Worm (Caenorhabditis elegans) whole organism, early embryonic: Measurements from ENCODE around the gene F13A2.1.

Experiments
- B0310.2 ChIP-seq: sonication (generic microtip); optimal IDR thresholded peaks from 2 replicates; lab custom pipeline; 2016; ENCODE audit warnings: mild to moderate bottlenecking, missing genetic modification characterization, missing compliant biosample characterization
- F13C5.2 ChIP-seq: sonication (generic microtip); optimal IDR thresholded peaks from 2 replicates; lab custom pipeline; 2017; ENCODE audit warnings: mild to moderate bottlenecking, missing genetic modification characterization, inconsistent platforms, missing compliant biosample characterization
- aly-1 ChIP-seq: sonication (generic microtip); optimal IDR thresholded peaks from 2 replicates; lab custom pipeline; 2016; ENCODE audit warnings: missing genetic modification characterization, missing compliant biosample characterization
- ama-1 ChIP-seq: fragments of 150-350 bp; optimal IDR thresholded peaks from 2 replicates; lab custom pipeline; 2014
- ceh-13 ChIP-seq: fragments of 200-800 bp; sonication (Bioruptor generic); optimal IDR thresholded peaks from 2 replicates; lab custom pipeline; 2018; ENCODE audit warnings: mild to moderate bottlenecking, missing genetic modification characterization, missing compliant biosample characterization
- ceh-36 ChIP-seq: sonication (generic microtip); optimal IDR thresholded peaks from 2 replicates; lab custom pipeline; 2016; ENCODE audit warnings: missing genetic modification characterization, inconsistent platforms, missing compliant biosample characterization
- ets-7 ChIP-seq: sonication (generic microtip); optimal IDR thresholded peaks from 2 replicates; lab custom pipeline; 2016; ENCODE audit warnings: missing genotype, missing genetic modification characterization, missing compliant biosample characterization
- flt-1 ChIP-seq: fragments of 200-800 bp; sonication (Bioruptor generic); IDR thresholded peaks from 2 replicates; pipeline ENCODE4 v1.3.6; 2022; ENCODE audit warnings: missing genetic modification characterization, missing compliant biosample characterization
- hmbx-1 ChIP-seq: sonication (generic microtip); optimal IDR thresholded peaks from 2 replicates; lab custom pipeline; 2016; ENCODE audit warnings: mild to moderate bottlenecking, missing genetic modification characterization, missing compliant biosample characterization
- hmg-4 ChIP-seq: fragments of 200-800 bp; sonication (Bioruptor generic); optimal IDR thresholded peaks from 2 replicates; lab custom pipeline; 2018; ENCODE audit warnings: mild to moderate bottlenecking, missing genetic modification characterization, missing compliant biosample characterization
- hnd-1 ChIP-seq: sonication (generic microtip); optimal IDR thresholded peaks from 2 replicates; lab custom pipeline; 2016; ENCODE audit warnings: missing genetic modification characterization, missing compliant biosample characterization
- pes-1 ChIP-seq: fragments of 200-800 bp; sonication (Bioruptor generic); IDR thresholded peaks from 2 replicates; pipeline ENCODE4 v1.3.6; 2022; ENCODE audit warnings: missing genetic modification reagents, missing genetic modification characterization, missing compliant biosample characterization
- scrt-1 ChIP-seq: fragments of 200-800 bp; sonication (Bioruptor generic); IDR thresholded peaks from 2 replicates; pipeline ENCODE4 v1.3.6; 2022; ENCODE audit warnings: missing genetic modification characterization, missing compliant biosample characterization
- sea-1 ChIP-seq: fragments of 200-800 bp; sonication (Bioruptor generic); conservative IDR thresholded peaks from 2 replicates; pipeline ENCODE4 v1.3.6; 2022; ENCODE audit warnings: missing genetic modification characterization, missing compliant biosample characterization
- tbx-11 ChIP-seq: fragments of 200-800 bp; sonication (Bioruptor generic); IDR thresholded peaks from 2 replicates; pipeline ENCODE4 v1.3.6; 2022; ENCODE audit warnings: missing genetic modification characterization, missing compliant biosample characterization
- tbx-37 ChIP-seq: fragments of 200-800 bp; sonication (Bioruptor generic); conservative IDR thresholded peaks from 2 replicates; pipeline ENCODE4 v1.3.6; 2022; ENCODE audit warnings: missing genetic modification reagents, missing genetic modification characterization, missing compliant biosample characterization
- tra-4 ChIP-seq: sonication (generic microtip); optimal IDR thresholded peaks from 2 replicates; lab custom pipeline; 2017; ENCODE audit warnings: missing genetic modification characterization, missing compliant biosample characterization

The F13A2.1 gene

ce11 chrV:4366440-4366839, 15.8 kb downstream of the F13A2.1 start, which contains the start of gene F32D1.11:
Gene F32D1.11 (minus strand): TSS chrV:4366540.
- TF ChIP-seq hmbx-1 (tag; lab: Kevin White, UChicago) = no peak
- no peak for TF ChIP-seq F13C5.2 (tag; lab: Kevin White, UChicago)
- no peak for TF ChIP-seq tra-4
- TF ChIP-seq aly-1 (tag; lab: Kevin White, UChicago) = no peak
- no peak for TF ChIP-seq tbx-37 (GFP tag; lab: Robert Waterston, UW)
- no peak for TF ChIP-seq ceh-36 (tag; lab: Kevin White, UChicago)

- TF ChIP-seq ceh-36 (tag; lab: Kevin White, UChicago) (no peak), hnd-1 (tag; lab: Kevin White, UChicago) (no peak), tbx-11 (GFP tag; lab: Robert Waterston, UW) (no peak), ama-1 (lab: Kevin White, UChicago) (no peak), sea-1 (GFP tag; lab: Robert Waterston, UW) (no peak), scrt-1 (GFP tag; lab: Robert Waterston, UW) (no peak), F13C5.2 (tag; lab: Kevin White, UChicago) (no peak), pes-1 (GFP tag; lab: Robert Waterston, UW) (no peak), ets-7 (tag; lab: Kevin White, UChicago) (no peak), flt-1 (GFP tag; lab: Robert Waterston, UW) (no peak), hmbx-1 (tag; lab: Kevin White, UChicago) (no peak), B0310.2 (tag; lab: Kevin White, UChicago) (no peak), tbx-37 (GFP tag; lab: Robert Waterston, UW) (no peak)
Measured at ce11 chrV:4364517-4364916, 17.7 kb downstream of the F13A2.1 start, which contains the start of gene grl-13. Gene grl-13 (minus strand): TSS chrV:4364617.

DNA sequence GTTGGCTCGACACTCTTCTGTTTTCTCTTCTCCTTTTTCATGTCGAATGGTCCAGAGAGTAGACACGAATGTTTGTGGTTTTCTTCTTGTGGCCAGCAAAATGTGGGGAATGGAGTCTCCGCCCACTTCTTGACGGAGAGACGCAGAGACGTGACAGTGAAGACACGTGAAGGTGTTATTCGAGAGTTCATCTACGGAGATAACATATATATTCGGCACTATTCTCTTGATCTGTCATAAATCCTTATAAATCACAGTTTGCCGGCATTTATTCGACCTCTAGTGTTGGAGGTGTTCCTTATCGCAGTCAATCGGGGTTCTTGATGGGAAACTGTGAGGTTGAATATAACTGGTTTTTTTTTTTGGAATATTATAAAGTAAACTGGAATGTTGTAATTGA, 20.7 kb downstream of the F13A2.1 start, which contains the start of gene F32D1.3:
F32D1.3 (minus strand) TSS at position 65 of the 400 bp plus-strand sequence.
- TF ChIP-seq tra-4 = no peak
- no peak for TF ChIP-seq ama-1 (lab: Kevin White, UChicago)
- TF ChIP-seq ets-7 (tag; lab: Kevin White, UChicago) = no peak
- no peak for TF ChIP-seq hmg-4 (GFP tag; lab: Kevin White, UChicago)
- no peak for TF ChIP-seq scrt-1 (GFP tag; lab: Robert Waterston, UW)
- no peak for TF ChIP-seq flt-1 (GFP tag; lab: Robert Waterston, UW)
- no peak for TF ChIP-seq ceh-36 (tag; lab: Kevin White, UChicago)
- no peak for TF ChIP-seq pes-1 (GFP tag; lab: Robert Waterston, UW)
- TF ChIP-seq ceh-13 (GFP tag; lab: Kevin White, UChicago) = no peak
- no peak for TF ChIP-seq hmbx-1 (tag; lab: Kevin White, UChicago)
- TF ChIP-seq tbx-37 (GFP tag; lab: Robert Waterston, UW) = no peak

ce11 chrV:4360018-4360417, 22.2 kb downstream of the F13A2.1 start:
- no peak for TF ChIP-seq flt-1 (GFP tag; lab: Robert Waterston, UW)
- no peak for TF ChIP-seq F13C5.2 (tag; lab: Kevin White, UChicago)
- TF ChIP-seq tbx-11 (GFP tag; lab: Robert Waterston, UW) = no peak
- TF ChIP-seq ets-7 (tag; lab: Kevin White, UChicago) = no peak
- no peak for TF ChIP-seq ceh-36 (tag; lab: Kevin White, UChicago)
- no peak for TF ChIP-seq aly-1 (tag; lab: Kevin White, UChicago)
- TF ChIP-seq B0310.2 (tag; lab: Kevin White, UChicago) = no peak
- TF ChIP-seq pes-1 (GFP tag; lab: Robert Waterston, UW) = no peak
- TF ChIP-seq tbx-37 (GFP tag; lab: Robert Waterston, UW) = no peak
- no peak for TF ChIP-seq ceh-13 (GFP tag; lab: Kevin White, UChicago)
- no peak for TF ChIP-seq scrt-1 (GFP tag; lab: Robert Waterston, UW)
- TF ChIP-seq hnd-1 (tag; lab: Kevin White, UChicago) = no peak
- no peak for TF ChIP-seq tra-4
- no peak for TF ChIP-seq ama-1 (lab: Kevin White, UChicago)
- TF ChIP-seq hmg-4 (GFP tag; lab: Kevin White, UChicago) = no peak
- no peak for TF ChIP-seq sea-1 (GFP tag; lab: Robert Waterston, UW)
- TF ChIP-seq hmbx-1 (tag; lab: Kevin White, UChicago) = no peak

ce11 chrV:4359127-4359526, 23.1 kb downstream of the F13A2.1 start:
- TF ChIP-seq ceh-36 (tag; lab: Kevin White, UChicago) = no peak
- no peak for TF ChIP-seq B0310.2 (tag; lab: Kevin White, UChicago)
- TF ChIP-seq hnd-1 (tag; lab: Kevin White, UChicago) = no peak
- no peak for TF ChIP-seq F13C5.2 (tag; lab: Kevin White, UChicago)
- TF ChIP-seq tbx-37 (GFP tag; lab: Robert Waterston, UW) = no peak

- TF ChIP-seq tbx-37 (GFP tag; lab: Robert Waterston, UW) (no peak), sea-1 (GFP tag; lab: Robert Waterston, UW) (no peak), ama-1 (lab: Kevin White, UChicago) (no peak), hnd-1 (tag; lab: Kevin White, UChicago) (no peak), tra-4 (no peak), hmg-4 (GFP tag; lab: Kevin White, UChicago) (no peak)
Measured at ce11 chrV:4357369-4357768, 24.8 kb downstream of the F13A2.1 start.

ce11 chrV:4356047-4356612, 26.1 kb downstream of the F13A2.1 start:
- TF ChIP-seq hnd-1 (tag; lab: Kevin White, UChicago) (no peak), sea-1 (GFP tag; lab: Robert Waterston, UW) (no peak), ets-7 (tag; lab: Kevin White, UChicago) (no peak), F13C5.2 (tag; lab: Kevin White, UChicago) (no peak), ceh-36 (tag; lab: Kevin White, UChicago) (no peak), scrt-1 (GFP tag; lab: Robert Waterston, UW) (no peak), tra-4 (no peak), pes-1 (GFP tag; lab: Robert Waterston, UW) (no peak), tbx-37 (GFP tag; lab: Robert Waterston, UW) (no peak), tbx-11 (GFP tag; lab: Robert Waterston, UW) (no peak), ceh-13 (GFP tag; lab: Kevin White, UChicago) (no peak), B0310.2 (tag; lab: Kevin White, UChicago) (no peak), hmg-4 (GFP tag; lab: Kevin White, UChicago) (no peak), hmbx-1 (tag; lab: Kevin White, UChicago) (no peak), flt-1 (GFP tag; lab: Robert Waterston, UW) (no peak), ama-1 (lab: Kevin White, UChicago) (no peak), aly-1 (tag; lab: Kevin White, UChicago) (no peak)
